Worm (Caenorhabditis elegans) whole organism, late embryonic: ENCODE data around the gene lips-6.
A peak's percentile ranks its signal among the peaks of the same experiment; 100 is the strongest.

Source experiments
- C08G9.2 ChIP-seq: sonication (generic microtip); optimal IDR thresholded peaks from 2 replicates; lab custom pipeline; 2016; ENCODE audit warnings: mild to moderate bottlenecking, missing genetic modification characterization, moderate library complexity, missing compliant biosample characterization
- ahr-1 ChIP-seq: sonication (generic microtip); optimal IDR thresholded peaks from 2 replicates; lab custom pipeline; 2016; ENCODE audit warnings: missing genetic modification characterization, missing compliant biosample characterization
- ama-1 ChIP-seq: fragments of 150-350 bp; optimal IDR thresholded peaks from 2 replicates; lab custom pipeline; 2014
- ceh-19 ChIP-seq: fragments of 200-800 bp; sonication (Bioruptor generic); optimal IDR thresholded peaks from 2 replicates; lab custom pipeline; 2018; ENCODE audit warnings: mild to moderate bottlenecking, missing genetic modification characterization, missing compliant biosample characterization
- ceh-24 ChIP-seq: sonication (generic microtip); optimal IDR thresholded peaks from 2 replicates; lab custom pipeline; 2016; ENCODE audit warnings: mild to moderate bottlenecking, missing genetic modification characterization, missing compliant biosample characterization
- ceh-45 ChIP-seq: fragments of 200-800 bp; sonication (Bioruptor generic); IDR thresholded peaks from 2 replicates; pipeline ENCODE4 v1.3.6; 2022; ENCODE audit warnings: missing genetic modification reagents, missing genetic modification characterization, missing compliant biosample characterization
- ceh-6 ChIP-seq: fragments of 200-800 bp; sonication (Bioruptor generic); optimal IDR thresholded peaks from 2 replicates; lab custom pipeline; 2018; ENCODE audit warnings: mild to moderate bottlenecking, missing genetic modification characterization, missing compliant biosample characterization
- dmd-4 ChIP-seq: sonication (generic microtip); optimal IDR thresholded peaks from 2 replicates; lab custom pipeline; 2016; ENCODE audit warnings: borderline replicate concordance, missing genetic modification characterization, missing compliant biosample characterization
- eyg-1 ChIP-seq: sonication (generic microtip); optimal IDR thresholded peaks from 2 replicates; lab custom pipeline; 2016; ENCODE audit warnings: missing genotype, missing genetic modification characterization, missing compliant biosample characterization
- fkh-10 ChIP-seq: fragments of 150-350 bp; optimal IDR thresholded peaks from 2 replicates; lab custom pipeline; 2014; ENCODE audit warnings: missing biosample characterization, missing genetic modification reagents, missing genetic modification characterization
- gmeb-2 ChIP-seq: sonication (generic microtip); optimal IDR thresholded peaks from 2 replicates; lab custom pipeline; 2016; ENCODE audit warnings: missing genetic modification characterization, inconsistent platforms, missing compliant biosample characterization
- hlh-13 ChIP-seq: fragments of 200-800 bp; sonication (Bioruptor generic); optimal IDR thresholded peaks from 2 replicates; lab custom pipeline; 2018; ENCODE audit warnings: mild to moderate bottlenecking, missing genetic modification characterization, missing compliant biosample characterization
- hlh-30 ChIP-seq: sonication (generic microtip); optimal IDR thresholded peaks from 2 replicates; lab custom pipeline; 2017; ENCODE audit warnings: antibody characterized with exemption, missing genetic modification characterization, missing compliant biosample characterization; ENCODE audit not compliant: insufficient read depth
- hlh-8 ChIP-seq: sonication (generic microtip); optimal IDR thresholded peaks from 2 replicates; lab custom pipeline; 2016; ENCODE audit warnings: missing genotype, missing genetic modification characterization, missing compliant biosample characterization
- lim-6 ChIP-seq: sonication (generic microtip); optimal IDR thresholded peaks from 2 replicates; lab custom pipeline; 2016; ENCODE audit warnings: missing genetic modification characterization, missing compliant biosample characterization
- lin-11 ChIP-seq: fragments of 200-800 bp; sonication (Bioruptor generic); optimal IDR thresholded peaks from 2 replicates; lab custom pipeline; 2018; ENCODE audit warnings: mild to moderate bottlenecking, missing genetic modification characterization, missing compliant biosample characterization
- madf-2 ChIP-seq: sonication (generic microtip); optimal IDR thresholded peaks from 2 replicates; lab custom pipeline; 2017; ENCODE audit warnings: missing genetic modification characterization, missing compliant biosample characterization
- odd-2 ChIP-seq: sonication (generic microtip); optimal IDR thresholded peaks from 2 replicates; lab custom pipeline; 2017; ENCODE audit warnings: antibody characterized with exemption, mild to moderate bottlenecking, missing genetic modification characterization, missing compliant biosample characterization
- pat-9 ChIP-seq: fragments of 200-800 bp; sonication (Bioruptor generic); optimal IDR thresholded peaks from 2 replicates; lab custom pipeline; 2018; ENCODE audit warnings: mild to moderate bottlenecking, missing genetic modification characterization, moderate library complexity, missing compliant biosample characterization
- pha-2 ChIP-seq: sonication (generic microtip); optimal IDR thresholded peaks from 2 replicates; lab custom pipeline; 2017; ENCODE audit warnings: mild to moderate bottlenecking, missing genetic modification characterization, missing compliant biosample characterization
- pros-1 ChIP-seq: fragments of 150-350 bp; optimal IDR thresholded peaks from 2 replicates; lab custom pipeline; 2014; ENCODE audit warnings: missing biosample characterization, missing genetic modification reagents, missing genetic modification characterization
- rnt-1 ChIP-seq: sonication (generic microtip); optimal IDR thresholded peaks from 2 replicates; lab custom pipeline; 2016; ENCODE audit warnings: missing genetic modification characterization, missing compliant biosample characterization
- sdc-2 ChIP-seq: sonication (generic microtip); optimal IDR thresholded peaks from 2 replicates; lab custom pipeline; 2016; ENCODE audit warnings: missing genotype, missing genetic modification characterization, missing compliant biosample characterization
- sox-2 ChIP-seq: fragments of 200-800 bp; sonication (Bioruptor generic); IDR thresholded peaks from 2 replicates; pipeline ENCODE4 v1.3.6; 2022; ENCODE audit warnings: missing genetic modification reagents, missing genetic modification characterization, missing compliant biosample characterization
- sox-4 ChIP-seq: sonication (generic microtip); optimal IDR thresholded peaks from 2 replicates; lab custom pipeline; 2017; ENCODE audit warnings: mild to moderate bottlenecking, missing genetic modification characterization, inconsistent platforms, missing compliant biosample characterization
- ttx-3 ChIP-seq: sonication (generic microtip); optimal IDR thresholded peaks from 2 replicates; lab custom pipeline; 2016; ENCODE audit warnings: missing genetic modification reagents, missing genetic modification characterization, missing compliant biosample characterization
- unc-3 ChIP-seq, 2 experiments: fragments of 200-800 bp in 1 of 2; sonication (Bioruptor generic) in 1 of 2; sonication (generic microtip) in 1 of 2; conservative IDR thresholded peaks in 1 of 2; optimal IDR thresholded peaks in 1 of 2; 2 replicates each; pipeline versions ENCODE4 v1.3.6 to Lab custom; 2016 to 2022; ENCODE audit warnings: missing compliant biosample characterization in 2 of 2, missing genetic modification characterization in 2 of 2, missing genetic modification reagents in 1 of 2
- unc-55 ChIP-seq: sonication (generic microtip); optimal IDR thresholded peaks from 2 replicates; lab custom pipeline; 2017; ENCODE audit warnings: missing biosample characterization, missing genetic modification reagents, missing genetic modification characterization
- zip-5 ChIP-seq: sonication (generic microtip); optimal IDR thresholded peaks from 2 replicates; lab custom pipeline; 2016; ENCODE audit warnings: missing genetic modification characterization, missing compliant biosample characterization

The lips-6 gene

ce11 chrIV:12015586-12015985, at the start of gene lips-6:
TSS of gene lips-6 (minus strand) at chrIV:12015686.
- TF ChIP-seq C08G9.2, result no peak
- no peak for TF ChIP-seq eyg-1 (tag; lab: Kevin White, UChicago)
- no peak for TF ChIP-seq ama-1 (lab: Kevin White, UChicago)
- TF ChIP-seq, all 69 proteins: peak for 0

ce11 chrIV:12061229-12061628, 45.7 kb upstream of the lips-6 start, which contains the start of gene K08E4.8:
TSS of gene K08E4.8 (minus strand) at chrIV:12061329.
- TF ChIP-seq dmd-4 (tag; lab: Kevin White, UChicago), result no peak

- TF ChIP-seq hlh-13 (GFP tag; lab: Kevin White, UChicago) (no peak), ttx-3 (no peak), unc-55 (GFP tag; lab: Kevin White, UChicago) (peak; percentile 57), C08G9.2 (no peak)
Observed at ce11 chrIV:12057508-12057907, 42.0 kb upstream of the lips-6 start, which contains the start of gene K08E4.3. TSS of gene K08E4.3 (plus strand) at chrIV:12057742.

- TF ChIP-seq madf-2 (tag; lab: Kevin White, UChicago) (no peak), lim-6 (no peak), unc-3 (GFP tag; conservative IDR thresholded peaks at IDR 0.05; lab: Robert Waterston, UW) (no peak), unc-3 (tag; optimal IDR thresholded peaks at IDR 0.05; lab: Kevin White, UChicago) (no peak), odd-2 (tag; lab: Kevin White, UChicago) (no peak), sox-4 (tag; lab: Kevin White, UChicago) (no peak), dmd-4 (tag; lab: Kevin White, UChicago) (no peak), pros-1 (tag; lab: Kevin White, UChicago) (no peak), ceh-45 (GFP tag; lab: Robert Waterston, UW) (no peak), rnt-1 (tag; lab: Kevin White, UChicago) (no peak), pha-2 (no peak), ahr-1 (tag; lab: Kevin White, UChicago) (no peak), hlh-8 (tag; lab: Kevin White, UChicago) (no peak), sox-2 (GFP tag; lab: Robert Waterston, UW) (no peak), sdc-2 (no peak), lin-11 (no peak), ceh-19 (GFP tag; lab: Kevin White, UChicago) (no peak), zip-5 (tag; lab: Kevin White, UChicago) (no peak), pat-9 (tag; lab: Kevin White, UChicago) (no peak), hlh-30 (tag; lab: Kevin White, UChicago) (no peak)
- TF ChIP-seq, all 69 proteins: peak for 0
Observed at ce11 chrIV:12056603-12057002, 41.1 kb upstream of the lips-6 start, which contains the start of gene K08E4.2. TSS of gene K08E4.2 (minus strand) at chrIV:12056656.

- TF ChIP-seq fkh-10 (GFP tag; lab: Kevin White, UChicago) (no peak), hlh-13 (GFP tag; lab: Kevin White, UChicago) (no peak), unc-55 (GFP tag; lab: Kevin White, UChicago) (no peak), ceh-6 (GFP tag; lab: Kevin White, UChicago) (no peak)
Observed at ce11 chrIV:12052461-12052860, 37.0 kb upstream of the lips-6 start.

ce11 chrIV:12051049-12051792, 35.7 kb upstream of the lips-6 start, which contains the start of the genes bre-5 and spt-5:
TSS of gene bre-5 (minus strand) at chrIV:12051215.
TSS of gene spt-5 (plus strand) at chrIV:12051491.
- TF ChIP-seq gmeb-2 (tag; lab: Kevin White, UChicago) (no peak), pros-1 (tag; lab: Kevin White, UChicago) (no peak), ceh-24 (tag; lab: Kevin White, UChicago) (no peak)
